Worm (Caenorhabditis elegans) whole organism, L4 larva: ENCODE measurements around the gene T07C4.12.

Experiments used
- aly-2 ChIP-seq: sonication (generic microtip); optimal IDR thresholded peaks from 2 replicates; lab custom pipeline; 2018; ENCODE audit warnings: missing biosample characterization, missing genetic modification characterization
- lin-1 ChIP-seq: fragments of 200-800 bp; sonication (Bioruptor generic); IDR thresholded peaks from 2 replicates; pipeline ENCODE4 v1.3.6; 2022; ENCODE audit warnings: missing genetic modification reagents, missing genetic modification characterization, missing compliant biosample characterization
- nhr-77 ChIP-seq: fragments of 150-350 bp; optimal IDR thresholded peaks from 2 replicates; lab custom pipeline; 2014; ENCODE audit warnings: missing biosample characterization, missing genetic modification characterization
- pha-4 ChIP-seq, 2 experiments: fragments of 150-350 bp in 1 of 2; fragments of 200-800 bp in 1 of 2; sonication (Bioruptor generic) in 1 of 2; IDR thresholded peaks in 1 of 2; optimal IDR thresholded peaks in 1 of 2; 2 replicates each; pipeline versions ENCODE4 v1.3.6 to Lab custom; 2014 to 2022; ENCODE audit warnings: missing genetic modification characterization in 2 of 2, missing genetic modification reagents in 2 of 2, missing biosample characterization in 1 of 2, missing compliant biosample characterization in 1 of 2

ce11 chrIII:10326327-10326726 lies 6.1 kb downstream of the T07C4.12 start:
- no peak for TF ChIP-seq lin-1 (GFP tag; lab: Robert Waterston, UW)
- TF ChIP-seq pha-4 (GFP tag; IDR thresholded peaks at IDR 0.05; lab: Robert Waterston, UW), result no peak
- TF ChIP-seq pha-4 (tag; optimal IDR thresholded peaks at IDR 0.05; lab: Kevin White, UChicago), result no peak
- no peak for TF ChIP-seq aly-2 (tag; lab: Kevin White, UChicago)
- TF ChIP-seq nhr-77 (tag; lab: Kevin White, UChicago), result no peak
